Worm (Caenorhabditis elegans) whole organism, young adult: ENCODE data around the gene tbce-1.

Source experiments
- B0336.3 ChIP-seq: fragments of 200-800 bp; sonication (Bioruptor generic); IDR thresholded peaks from 2 replicates; pipeline ENCODE4 v1.3.6; 2022; ENCODE audit warnings: missing genetic modification characterization, missing compliant biosample characterization
- C06A6.2 ChIP-seq: fragments of 200-800 bp; sonication (Bioruptor generic); conservative IDR thresholded peaks from 2 replicates; pipeline ENCODE4 v1.3.6; 2022; ENCODE audit warnings: missing genetic modification characterization, missing compliant biosample characterization
- F37B4.10 ChIP-seq: fragments of 200-800 bp; sonication (Bioruptor generic); IDR thresholded peaks from 2 replicates; pipeline ENCODE4 v1.3.6; 2022; ENCODE audit warnings: missing genetic modification characterization, missing compliant biosample characterization
- Y95B8A.8 ChIP-seq: fragments of 200-800 bp; sonication (Bioruptor generic); IDR thresholded peaks from 2 replicates; pipeline ENCODE4 v1.3.6; 2022; ENCODE audit warnings: missing genetic modification reagents, missing genetic modification characterization, missing compliant biosample characterization
- chd-7 ChIP-seq: sonication (generic microtip); optimal IDR thresholded peaks from 2 replicates; lab custom pipeline; 2016; ENCODE audit warnings: mild to moderate bottlenecking, missing genetic modification characterization, moderate library complexity, missing compliant biosample characterization
- dpl-1 ChIP-seq: fragments of 150-350 bp; optimal IDR thresholded peaks from 2 replicates; lab custom pipeline; 2014; ENCODE audit warnings: missing biosample characterization, missing genetic modification reagents, missing genetic modification characterization
- fkh-3 ChIP-seq: sonication (generic microtip); optimal IDR thresholded peaks from 2 replicates; lab custom pipeline; 2016; ENCODE audit warnings: mild to moderate bottlenecking, missing genetic modification characterization, missing compliant biosample characterization
- him-1 ChIP-seq: sonication (generic microtip); optimal IDR thresholded peaks from 2 replicates; lab custom pipeline; 2016; ENCODE audit warnings: missing genotype, missing genetic modification reagents, missing genetic modification characterization, missing compliant biosample characterization
- hlh-26 ChIP-seq: fragments of 200-800 bp; sonication (Bioruptor generic); conservative IDR thresholded peaks from 2 replicates; pipeline ENCODE4 v1.3.6; 2022; ENCODE audit warnings: missing genetic modification reagents, missing genetic modification characterization, missing compliant biosample characterization
- lag-1 ChIP-seq: fragments of 200-800 bp; sonication (Bioruptor generic); IDR thresholded peaks from 2 replicates; pipeline ENCODE4 v1.3.6; 2022; ENCODE audit warnings: missing genetic modification reagents, missing genetic modification characterization, missing compliant biosample characterization
- mcd-1 ChIP-seq: fragments of 200-800 bp; sonication (Bioruptor generic); IDR thresholded peaks from 2 replicates; pipeline ENCODE4 v1.3.6; 2022; ENCODE audit warnings: missing genetic modification reagents, missing genetic modification characterization, missing compliant biosample characterization
- pha-4 ChIP-seq: fragments of 150-350 bp; sonication (generic microtip); optimal IDR thresholded peaks from 2 replicates; lab custom pipeline; 2014; ENCODE audit warnings: missing biosample characterization, missing genetic modification reagents, missing genetic modification characterization
- unc-130 ChIP-seq: sonication (generic microtip); optimal IDR thresholded peaks from 2 replicates; lab custom pipeline; 2016; ENCODE audit warnings: missing genetic modification reagents, missing genetic modification characterization, missing compliant biosample characterization

DNA sequence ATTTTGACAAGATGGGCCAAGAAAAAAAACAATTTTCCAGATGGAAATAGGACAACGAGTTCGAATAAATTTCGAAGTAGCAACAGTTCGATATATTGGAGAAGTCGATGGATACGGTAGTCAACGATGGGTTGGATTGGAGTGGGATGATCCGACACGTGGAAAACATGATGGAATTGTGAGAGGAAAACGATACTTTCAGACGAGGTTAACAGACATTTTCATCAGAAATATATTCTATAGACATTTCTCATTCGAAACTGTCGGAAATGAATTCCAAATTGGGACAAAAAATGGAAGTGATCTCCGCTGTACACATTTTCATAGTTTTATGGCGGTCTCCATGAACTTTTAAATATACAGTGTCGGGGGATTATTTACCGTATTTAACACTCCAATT is at the start of gene tbce-1:
- TF ChIP-seq F37B4.10 (GFP tag; lab: Robert Waterston, UW) (no peak), C06A6.2 (GFP tag; lab: Robert Waterston, UW) (no peak), chd-7 (tag; lab: Kevin White, UChicago) (no peak), pha-4 (no peak), him-1 (tag; lab: Kevin White, UChicago) (no peak), lag-1 (no peak), dpl-1 (GFP tag; lab: Kevin White, UChicago) (no peak), mcd-1 (GFP tag; lab: Robert Waterston, UW) (no peak), fkh-3 (tag; lab: Kevin White, UChicago) (no peak), unc-130 (GFP tag; lab: Kevin White, UChicago) (no peak), Y95B8A.8 (GFP tag; lab: Robert Waterston, UW) (no peak), B0336.3 (GFP tag; lab: Robert Waterston, UW) (no peak), hlh-26 (GFP tag; lab: Robert Waterston, UW) (no peak)
